Fruit fly (Drosophila melanogaster) whole organism, embryonic: ENCODE results near the gene CG8117.

Source experiments
- ATbp ChIP-seq: fragments of 200-800 bp; sonication (Bioruptor generic); optimal IDR thresholded peaks from 2 replicates; lab custom pipeline; 2017; ENCODE audit warnings: missing biosample characterization, mild to moderate bottlenecking, missing genetic modification characterization, missing genetic modification reagents
- Atf6 ChIP-seq: fragments of 200-800 bp; sonication (Bioruptor generic); IDR thresholded peaks from 2 replicates; pipeline ENCODE4 v1.3.6; 2022; ENCODE audit warnings: missing biosample characterization, missing genetic modification characterization
- CG11398 ChIP-seq: fragments of 200-800 bp; sonication (Bioruptor generic); optimal IDR thresholded peaks from 2 replicates; lab custom pipeline; 2016; ENCODE audit warnings: missing biosample characterization, missing genetic modification characterization
- CG1233 ChIP-seq: fragments of 200-800 bp; sonication (Bioruptor generic); optimal IDR thresholded peaks from 4 replicates; lab custom pipeline; 2018; ENCODE audit warnings: missing biosample characterization, mild to moderate bottlenecking, missing genetic modification characterization
- CG13287 ChIP-seq: fragments of 200-800 bp; sonication (Bioruptor generic); IDR thresholded peaks from 2 replicates; pipeline ENCODE4 v1.3.6; 2022; ENCODE audit warnings: missing biosample characterization, missing genetic modification characterization; ENCODE audit not compliant: partially characterized antibody
- CG14014 ChIP-seq: fragments of 200-800 bp; sonication (Bioruptor generic); IDR thresholded peaks from 2 replicates; pipeline ENCODE4 v1.3.6; 2022; ENCODE audit warnings: missing biosample characterization, missing genetic modification characterization
- CG15011 ChIP-seq: fragments of 200-800 bp; sonication (Bioruptor generic); optimal IDR thresholded peaks from 3 replicates; lab custom pipeline; 2018; ENCODE audit warnings: missing biosample characterization, mild to moderate bottlenecking, missing genetic modification characterization
- CG15514 ChIP-seq: fragments of 200-800 bp; sonication (Bioruptor generic); optimal IDR thresholded peaks from 3 replicates; lab custom pipeline; 2017; ENCODE audit warnings: missing biosample characterization, missing genetic modification characterization, mild to moderate bottlenecking, moderate library complexity, missing genetic modification reagents
- CG16779 ChIP-seq: fragments of 200-800 bp; sonication (Bioruptor generic); IDR thresholded peaks from 2 replicates; pipeline ENCODE4 v1.3.6; 2022; ENCODE audit warnings: missing biosample characterization, missing genetic modification characterization
- CG16813 ChIP-seq: fragments of 200-800 bp; sonication (Bioruptor generic); IDR thresholded peaks from 3 replicates; pipeline ENCODE4 v1.3.6; 2022; ENCODE audit warnings: missing biosample characterization, missing genetic modification characterization; ENCODE audit not compliant: partially characterized antibody
- CG17359 ChIP-seq: fragments of 200-800 bp; sonication (Bioruptor generic); optimal IDR thresholded peaks from 3 replicates; lab custom pipeline; 2018; ENCODE audit warnings: missing biosample characterization, mild to moderate bottlenecking, missing genetic modification characterization, moderate library complexity
- CG1792 ChIP-seq: fragments of 200-800 bp; sonication (Bioruptor generic); optimal IDR thresholded peaks from 2 replicates; lab custom pipeline; 2016; ENCODE audit warnings: missing biosample characterization, missing genetic modification characterization
- CG18476 ChIP-seq: fragments of 200-800 bp; sonication (Bioruptor generic); optimal IDR thresholded peaks from 2 replicates; lab custom pipeline; 2016; ENCODE audit warnings: missing biosample characterization, mild to moderate bottlenecking, missing genetic modification characterization
- CG18764 ChIP-seq: fragments of 200-800 bp; sonication (Bioruptor generic); optimal IDR thresholded peaks from 3 replicates; lab custom pipeline; 2016; ENCODE audit warnings: missing biosample characterization, missing genetic modification characterization
- CG2129 ChIP-seq: fragments of 200-800 bp; sonication (Bioruptor generic); IDR thresholded peaks from 2 replicates; pipeline ENCODE4 v1.3.6; 2022; ENCODE audit warnings: missing biosample characterization, missing genetic modification characterization; ENCODE audit not compliant: partially characterized antibody
- CG2199 ChIP-seq: fragments of 200-800 bp; sonication (Bioruptor generic); IDR thresholded peaks from 3 replicates; pipeline ENCODE4 v1.3.6; 2022; ENCODE audit warnings: missing biosample characterization, missing genetic modification characterization
- CG2678 ChIP-seq: fragments of 200-800 bp; sonication (Bioruptor generic); optimal IDR thresholded peaks from 3 replicates; lab custom pipeline; 2019; ENCODE audit warnings: missing biosample characterization, mild to moderate bottlenecking, missing genetic modification characterization, moderate library complexity
- CG30431 ChIP-seq: fragments of 200-800 bp; sonication (Bioruptor generic); optimal IDR thresholded peaks from 2 replicates; lab custom pipeline; 2017; ENCODE audit warnings: missing biosample characterization, missing genetic modification characterization
- CG34422 ChIP-seq: fragments of 200-800 bp; sonication (Bioruptor generic); IDR thresholded peaks from 3 replicates; pipeline ENCODE4 v1.3.6; 2022; ENCODE audit warnings: missing biosample characterization, missing genetic modification characterization
- CG6254 ChIP-seq: fragments of 200-800 bp; sonication (Bioruptor generic); optimal IDR thresholded peaks from 3 replicates; lab custom pipeline; 2017; ENCODE audit warnings: mild to moderate bottlenecking, missing biosample characterization, missing genetic modification reagents, missing genetic modification characterization
- CG7745 ChIP-seq: fragments of 200-800 bp; sonication (Bioruptor generic); optimal IDR thresholded peaks from 2 replicates; lab custom pipeline; 2018; ENCODE audit warnings: missing biosample characterization, mild to moderate bottlenecking, missing genetic modification characterization, moderate library complexity
- CG7987 ChIP-seq: fragments of 200-800 bp; sonication (Bioruptor generic); optimal IDR thresholded peaks from 2 replicates; lab custom pipeline; 2018; ENCODE audit warnings: missing biosample characterization, mild to moderate bottlenecking, missing genetic modification characterization, moderate library complexity
- CG8765 ChIP-seq: fragments of 200-800 bp; sonication (Bioruptor generic); IDR thresholded peaks from 2 replicates; pipeline ENCODE4 v1.3.6; 2022; ENCODE audit warnings: missing biosample characterization, missing genetic modification characterization
- Dad ChIP-seq: fragments of 200-800 bp; sonication (Bioruptor generic); optimal IDR thresholded peaks from 3 replicates; lab custom pipeline; 2016; ENCODE audit warnings: missing biosample characterization, missing genetic modification characterization
- Dp ChIP-seq: fragments of 200-800 bp; sonication (Bioruptor generic); optimal IDR thresholded peaks from 2 replicates; lab custom pipeline; 2018; ENCODE audit warnings: missing biosample characterization, mild to moderate bottlenecking, missing genetic modification characterization, moderate library complexity
- Dref ChIP-seq: fragments of 200-800 bp; sonication (Bioruptor generic); IDR thresholded peaks from 2 replicates; pipeline ENCODE4 v1.3.6; 2022; ENCODE audit warnings: missing biosample characterization, missing genetic modification characterization
- H15 ChIP-seq: fragments of 200-800 bp; sonication (Bioruptor generic); IDR thresholded peaks from 3 replicates; pipeline ENCODE4 v1.3.6; 2022; ENCODE audit warnings: missing biosample characterization, missing genetic modification characterization
- HLH54F ChIP-seq: fragments of 200-800 bp; sonication (Bioruptor generic); optimal IDR thresholded peaks from 3 replicates; lab custom pipeline; 2016; ENCODE audit warnings: missing biosample characterization, missing genetic modification characterization
- Lpt ChIP-seq: fragments of >200 bp; optimal IDR thresholded peaks from 2 replicates; lab custom pipeline; 2018; ENCODE audit warnings: missing biosample characterization, missing genetic modification characterization
- Max ChIP-seq: fragments of 200-800 bp; sonication (Bioruptor generic); optimal IDR thresholded peaks from 2 replicates; lab custom pipeline; 2016; ENCODE audit warnings: missing biosample characterization, mild to moderate bottlenecking, missing genetic modification characterization
- Med ChIP-seq: fragments of 200-800 bp; sonication (Bioruptor generic); peaks from one replicate; lab custom pipeline; 2016; ENCODE audit warnings: missing biosample characterization, missing genetic modification characterization, mild to moderate bottlenecking, inconsistent platforms, moderate library complexity
- Ravus ChIP-seq: fragments of 200-800 bp; sonication (Bioruptor generic); IDR thresholded peaks from 2 replicates; pipeline ENCODE4 v1.3.6; 2022; ENCODE audit warnings: missing biosample characterization, missing genetic modification characterization
- TFAM ChIP-seq: fragments of 200-800 bp; sonication (Bioruptor generic); optimal IDR thresholded peaks from 2 replicates; lab custom pipeline; 2017; ENCODE audit warnings: missing biosample characterization, missing genetic modification characterization, inconsistent platforms
- ase ChIP-seq: fragments of 200-800 bp; sonication (Bioruptor generic); IDR thresholded peaks from 3 replicates; pipeline ENCODE4 v1.3.6; 2022; ENCODE audit warnings: missing biosample characterization, missing genetic modification characterization
- bowl ChIP-seq: fragments of 200-800 bp; sonication (Bioruptor generic); IDR thresholded peaks from 2 replicates; pipeline ENCODE4 v1.3.6; 2022; ENCODE audit warnings: missing biosample characterization, missing genetic modification characterization
- crc ChIP-seq: fragments of 200-800 bp; sonication (Bioruptor generic); optimal IDR thresholded peaks from 2 replicates; lab custom pipeline; 2016; ENCODE audit warnings: missing biosample characterization, missing genetic modification characterization
- danr ChIP-seq: fragments of 200-800 bp; sonication (Bioruptor generic); IDR thresholded peaks from 2 replicates; pipeline ENCODE4 v1.3.6; 2022; ENCODE audit warnings: missing biosample characterization, missing genetic modification characterization
- fd96Cb ChIP-seq: fragments of 200-800 bp; sonication (Bioruptor generic); optimal IDR thresholded peaks from 2 replicates; lab custom pipeline; 2018; ENCODE audit warnings: missing biosample characterization, mild to moderate bottlenecking, missing genetic modification characterization, moderate library complexity
- gfzf ChIP-seq: fragments of 200-800 bp; sonication (Bioruptor generic); optimal IDR thresholded peaks from 2 replicates; lab custom pipeline; 2016; ENCODE audit warnings: missing biosample characterization, mild to moderate bottlenecking, missing genetic modification characterization, moderate library complexity
- hkb ChIP-seq, 2 experiments: fragments of 200-800 bp in 1 of 2; fragments of >200 bp in 1 of 2; sonication (Bioruptor generic) in 1 of 2; IDR thresholded peaks in 1 of 2; optimal IDR thresholded peaks in 1 of 2; 2 replicates each; pipeline versions ENCODE4 v1.3.6 to Lab custom; 2017 to 2022; ENCODE audit warnings: missing biosample characterization in 1 of 2, missing genetic modification characterization in 1 of 2
- kay ChIP-seq: fragments of 200-800 bp; sonication (Bioruptor generic); optimal IDR thresholded peaks from 2 replicates; lab custom pipeline; 2016; ENCODE audit warnings: missing biosample characterization, missing genetic modification characterization
- lilli ChIP-seq: fragments of 200-800 bp; sonication (Bioruptor generic); optimal IDR thresholded peaks from 3 replicates; lab custom pipeline; 2016; ENCODE audit warnings: missing biosample characterization, missing genetic modification characterization
- luna ChIP-seq: fragments of 200-800 bp; sonication (Bioruptor generic); optimal IDR thresholded peaks from 2 replicates; lab custom pipeline; 2016; ENCODE audit warnings: missing biosample characterization, missing genetic modification characterization
- maf-S ChIP-seq: fragments of 200-800 bp; sonication (Bioruptor generic); optimal IDR thresholded peaks from 2 replicates; lab custom pipeline; 2016; ENCODE audit warnings: missing biosample characterization, missing genetic modification characterization
- onecut ChIP-seq: fragments of 200-800 bp; sonication (Bioruptor generic); IDR thresholded peaks from 2 replicates; pipeline ENCODE4 v1.3.6; 2022; ENCODE audit warnings: missing biosample characterization, missing genetic modification characterization
- pzg ChIP-seq: fragments of 200-800 bp; sonication (Bioruptor generic); optimal IDR thresholded peaks from 3 replicates; lab custom pipeline; 2018; ENCODE audit warnings: missing biosample characterization, mild to moderate bottlenecking, missing genetic modification characterization, moderate library complexity
- sens ChIP-seq: fragments of 200-800 bp; sonication (Bioruptor generic); peaks from one replicate; lab custom pipeline; 2016; ENCODE audit warnings: missing biosample characterization, missing genetic modification characterization
- sisA ChIP-seq: fragments of 200-800 bp; sonication (Bioruptor generic); IDR thresholded peaks from 2 replicates; pipeline ENCODE4 v1.3.6; 2022; ENCODE audit warnings: missing biosample characterization, missing genetic modification characterization
- trh ChIP-seq: fragments of 200-800 bp; sonication (Bioruptor generic); optimal IDR thresholded peaks from 2 replicates; lab custom pipeline; 2016; ENCODE audit warnings: missing biosample characterization, missing genetic modification characterization
- tup ChIP-seq: fragments of 200-800 bp; sonication (Bioruptor generic); optimal IDR thresholded peaks from 2 replicates; lab custom pipeline; 2016; ENCODE audit warnings: missing biosample characterization, mild to moderate bottlenecking, missing genetic modification characterization, moderate library complexity
- twi ChIP-seq: fragments of 200-800 bp; optimal IDR thresholded peaks from 2 replicates; lab custom pipeline; 2019; ENCODE audit warnings: missing biosample characterization, mild to moderate bottlenecking, missing genetic modification characterization, moderate library complexity

Gene CG8117

DNA sequence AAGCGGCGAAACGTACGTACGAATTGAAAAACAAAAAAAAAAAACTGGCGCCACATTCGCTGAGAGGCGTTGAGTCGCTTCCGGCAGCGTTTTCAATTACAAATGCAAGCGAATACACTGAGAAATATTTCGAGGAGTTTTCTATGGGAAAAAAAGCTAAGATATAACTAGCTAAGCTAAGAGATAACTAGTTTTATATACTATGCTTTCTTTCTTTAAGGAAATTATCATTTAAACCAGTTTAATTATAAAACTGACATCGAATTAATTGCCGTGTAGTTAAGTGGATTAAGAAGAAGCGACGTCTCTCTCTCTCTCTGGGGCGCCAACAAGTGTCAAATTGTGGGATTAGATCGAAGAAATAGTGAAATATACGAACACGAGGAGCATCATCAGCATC lies 28.6 kb upstream of the CG8117 start (continued):
- no peak for TF ChIP-seq TFAM (GFP tag; lab: Kevin White, UChicago)
- peak; percentile 18 for TF ChIP-seq maf-S (GFP tag; lab: Kevin White, UChicago)
- no peak for TF ChIP-seq CG13287 (GFP tag; lab: Robert Waterston, UW)
- TF ChIP-seq pzg: no peak
- TF ChIP-seq ase: peak; percentile 32; the same call in 1 of the 3 replicates
- TF ChIP-seq tup (GFP tag; lab: Kevin White, UChicago): no peak
- TF ChIP-seq sens (GFP tag; lab: Kevin White, UChicago): peak; percentile 92
- TF ChIP-seq CG17359: peak; percentile 74
- TF ChIP-seq HLH54F (GFP tag; lab: Kevin White, UChicago): no peak
- TF ChIP-seq CG8765 (GFP tag; lab: Robert Waterston, UW): no peak; the same call in 1 of the 2 replicates
- TF ChIP-seq CG1233 (GFP tag; lab: Kevin White, UChicago): peak; percentile 24
- TF ChIP-seq bowl (GFP tag; lab: Robert Waterston, UW): no peak
- no peak for TF ChIP-seq CG18476 (GFP tag; lab: Kevin White, UChicago)
- no peak for TF ChIP-seq CG11398
- no peak for TF ChIP-seq CG7745 (tag; lab: Kevin White, UChicago)
- TF ChIP-seq kay (GFP tag; lab: Kevin White, UChicago): peak; percentile 18
- TF ChIP-seq sisA (GFP tag; lab: Robert Waterston, UW): peak; percentile 65
- TF ChIP-seq CG16813 (GFP tag; lab: Robert Waterston, UW): no peak
- no peak for TF ChIP-seq Atf6 (GFP tag; lab: Robert Waterston, UW)
- TF ChIP-seq onecut (GFP tag; lab: Robert Waterston, UW): 0 out of 2 replicates have a peak, but pooled peaks have one; percentile 5
- TF ChIP-seq CG15514 (GFP tag; lab: Kevin White, UChicago): peak; percentile 31
- 0 out of 3 replicates have a peak, but pooled peaks have one; percentile 7 for TF ChIP-seq H15
- TF ChIP-seq Lpt: no peak
- 0 out of 3 replicates have a peak, but pooled peaks have one; percentile 39 for TF ChIP-seq CG34422 (GFP tag; lab: Robert Waterston, UW)
- TF ChIP-seq fd96Cb (tag; lab: Kevin White, UChicago): peak; percentile 71
- TF ChIP-seq crc (GFP tag; lab: Kevin White, UChicago): peak; percentile 3
- TF ChIP-seq lilli (GFP tag; lab: Kevin White, UChicago): peak; percentile 30
- no peak for TF ChIP-seq danr
- no peak for TF ChIP-seq luna (GFP tag; lab: Kevin White, UChicago)
- TF ChIP-seq ATbp (GFP tag; lab: Kevin White, UChicago): peak; percentile 54
- no peak for TF ChIP-seq Dref (GFP tag; lab: Robert Waterston, UW)
- no peak for TF ChIP-seq CG2199 (GFP tag; lab: Robert Waterston, UW)
- no peak for TF ChIP-seq gfzf (GFP tag; lab: Kevin White, UChicago)
- no peak for TF ChIP-seq Dad (GFP tag; lab: Kevin White, UChicago)
- peak; percentile 19 for TF ChIP-seq Max (GFP tag; lab: Kevin White, UChicago)
- TF ChIP-seq twi (tag; lab: Kevin White, UChicago): peak; percentile 10
- no peak; the same call in 1 of the 2 replicates for TF ChIP-seq Ravus
- TF ChIP-seq Med: peak; percentile 68
- TF ChIP-seq CG30431 (GFP tag; lab: Kevin White, UChicago): no peak
- TF ChIP-seq CG16779: no peak
- TF ChIP-seq CG14014 (GFP tag; lab: Robert Waterston, UW): no peak
- no peak for TF ChIP-seq CG15011
- no peak for TF ChIP-seq CG7987
- TF ChIP-seq CG18764: peak; percentile 26
- peak; percentile 71 for TF ChIP-seq CG2678 (tag; lab: Kevin White, UChicago)
- no peak for TF ChIP-seq CG1792 (GFP tag; lab: Kevin White, UChicago)
- TF ChIP-seq hkb (optimal IDR thresholded peaks at IDR 0.05; lab: Kevin White, UChicago): no peak
- TF ChIP-seq hkb (GFP tag; IDR thresholded peaks at IDR 0.05; lab: Robert Waterston, UW): peak; percentile 75
- peak; percentile 61 for TF ChIP-seq CG6254 (GFP tag; lab: Kevin White, UChicago)
- no peak for TF ChIP-seq CG2129 (GFP tag; lab: Robert Waterston, UW)
- TF ChIP-seq trh (GFP tag; lab: Kevin White, UChicago): no peak
- no peak for TF ChIP-seq Dp (GFP tag; lab: Kevin White, UChicago)
